Fruit fly (Drosophila melanogaster) whole organism, pupa: ENCODE measurements around the gene Osi18.

Source experiments
- CG10348 ChIP-seq: fragments of 200-800 bp; sonication (Bioruptor generic); IDR thresholded peaks from 2 replicates; pipeline ENCODE4 v1.3.6; 2022; ENCODE audit warnings: missing biosample characterization, missing genetic modification characterization
- CG14655 ChIP-seq: fragments of 200-800 bp; sonication (Bioruptor generic); optimal IDR thresholded peaks from 3 replicates; lab custom pipeline; 2017; ENCODE audit warnings: mild to moderate bottlenecking, missing biosample characterization, missing genetic modification reagents, missing genetic modification characterization
- CG32121 ChIP-seq: fragments of 200-800 bp; sonication (Bioruptor generic); IDR thresholded peaks from 2 replicates; pipeline ENCODE4 v1.3.6; 2022; ENCODE audit warnings: missing biosample characterization, missing genetic modification characterization
- CG8159 ChIP-seq: fragments of 200-800 bp; sonication (Bioruptor generic); optimal IDR thresholded peaks from 3 replicates; lab custom pipeline; 2018; ENCODE audit warnings: missing biosample characterization, mild to moderate bottlenecking, missing genetic modification characterization, moderate library complexity
- CG8301 ChIP-seq: fragments of 200-800 bp; sonication (Bioruptor generic); optimal IDR thresholded peaks from 2 replicates; lab custom pipeline; 2018; ENCODE audit warnings: missing biosample characterization, mild to moderate bottlenecking, missing genetic modification characterization
- CG9948 ChIP-seq: fragments of 200-800 bp; sonication (Bioruptor generic); optimal IDR thresholded peaks from 2 replicates; lab custom pipeline; 2018; ENCODE audit warnings: missing biosample characterization, mild to moderate bottlenecking, missing genetic modification characterization, moderate library complexity
- D1 ChIP-seq: fragments of 200-800 bp; sonication (Bioruptor generic); optimal IDR thresholded peaks from 2 replicates; lab custom pipeline; 2018; ENCODE audit warnings: missing biosample characterization, mild to moderate bottlenecking, missing genetic modification characterization, moderate library complexity
- EcR ChIP-seq: fragments of 200-800 bp; sonication (Bioruptor generic); optimal IDR thresholded peaks from 3 replicates; lab custom pipeline; 2019; ENCODE audit warnings: missing biosample characterization, missing genetic modification characterization, mild to moderate bottlenecking, moderate library complexity, missing genetic modification reagents
- Pif1A ChIP-seq: fragments of 200-800 bp; sonication (Bioruptor generic); optimal IDR thresholded peaks from 3 replicates; lab custom pipeline; 2016; ENCODE audit warnings: missing biosample characterization, missing genetic modification characterization
- Pif1B ChIP-seq: fragments of 200-800 bp; sonication (Bioruptor generic); optimal IDR thresholded peaks from 3 replicates; lab custom pipeline; 2016; ENCODE audit warnings: missing biosample characterization, missing genetic modification characterization
- Snoo ChIP-seq: fragments of 200-800 bp; sonication (Bioruptor generic); optimal IDR thresholded peaks from 3 replicates; lab custom pipeline; 2017; ENCODE audit warnings: missing biosample characterization, mild to moderate bottlenecking, missing genetic modification characterization, inconsistent platforms
- fd96Ca ChIP-seq: fragments of 200-800 bp; sonication (Bioruptor generic); IDR thresholded peaks from 3 replicates; pipeline ENCODE4 v1.3.6; 2022; ENCODE audit warnings: missing biosample characterization, missing genetic modification characterization
- rn ChIP-seq: fragments of 200-800 bp; sonication (Bioruptor generic); IDR thresholded peaks from 2 replicates; pipeline ENCODE4 v1.3.6; 2022; ENCODE audit warnings: missing biosample characterization, missing genetic modification characterization

dm6 chr3R:6297164-6297563 is 32.9 kb upstream of the Osi18 start:
- no peak for TF ChIP-seq rn (GFP tag; lab: Robert Waterston, UW)
- TF ChIP-seq Pif1B (GFP tag; lab: Kevin White, UChicago): no peak
- TF ChIP-seq Pif1A (GFP tag; lab: Kevin White, UChicago): no peak
- no peak for TF ChIP-seq fd96Ca (GFP tag; lab: Robert Waterston, UW)
- no peak for TF ChIP-seq CG32121 (GFP tag; lab: Robert Waterston, UW)
- no peak for TF ChIP-seq CG9948
- TF ChIP-seq D1 (tag; lab: Kevin White, UChicago): no peak
- TF ChIP-seq CG10348: no peak
- TF ChIP-seq CG8301 (tag; lab: Kevin White, UChicago): no peak
- TF ChIP-seq CG14655 (GFP tag; lab: Kevin White, UChicago): no peak
- no peak for TF ChIP-seq CG8159 (tag; lab: Kevin White, UChicago)
- TF ChIP-seq Snoo: no peak
- TF ChIP-seq EcR (GFP tag; lab: Kevin White, UChicago): no peak
